Worm (Caenorhabditis elegans): ENCODE measurements around the gene ccm-2.

ccm-2 gene

DNA sequence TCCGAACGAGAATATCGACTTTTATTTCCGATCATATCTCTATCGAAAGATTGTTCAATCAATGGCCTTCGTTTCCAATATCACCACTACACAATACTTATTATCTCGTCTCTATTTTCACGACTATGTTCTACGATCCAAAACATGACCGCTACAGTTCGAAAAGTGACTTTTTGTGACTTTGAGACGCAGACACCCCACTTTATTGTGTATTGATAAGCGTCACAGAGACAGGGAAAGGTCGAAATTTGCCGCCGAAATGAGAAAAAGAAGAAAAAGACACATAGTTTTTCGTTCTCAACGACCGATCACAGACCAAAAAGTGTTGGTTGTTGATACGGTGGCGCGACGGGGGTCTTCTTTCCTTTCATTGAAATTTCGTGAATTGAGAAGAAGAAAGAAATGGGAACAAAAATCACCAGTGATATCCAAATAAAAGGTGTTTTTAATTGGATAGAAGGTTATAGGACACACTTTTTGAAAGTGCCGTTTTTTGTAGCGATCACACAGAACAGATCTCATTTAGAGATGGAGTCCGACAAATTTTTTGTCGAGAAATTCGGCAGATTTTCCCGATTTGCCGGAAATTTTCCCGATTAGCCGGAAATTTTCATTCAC, 25.0 kb downstream of the ccm-2 start:
- TF ChIP-seq blmp-1 (tag; optimal IDR thresholded peaks at IDR 0.05) (no peak), drap-1 (GFP tag; optimal IDR thresholded peaks at IDR 0.05) (no peak), nhr-76 (tag; optimal IDR thresholded peaks at IDR 0.05) (no peak), ces-1 (GFP tag; optimal IDR thresholded peaks at IDR 0.05) (no peak), lin-32 (GFP tag; optimal IDR thresholded peaks at IDR 0.05) (no peak), tbx-8 (GFP tag; optimal IDR thresholded peaks at IDR 0.05) (no peak), ceh-83 (GFP tag; optimal IDR thresholded peaks at IDR 0.05) (no peak), sptf-1 (tag; optimal IDR thresholded peaks at IDR 0.05) (no peak), mep-1 (tag; optimal IDR thresholded peaks at IDR 0.05) (no peak), ceh-39 (tag; optimal IDR thresholded peaks at IDR 0.05) (no peak), lsy-2 (tag; optimal IDR thresholded peaks at IDR 0.05) (no peak), elt-1 (tag; optimal IDR thresholded peaks at IDR 0.05; ENCODE audit: borderline replicate concordance, insufficient read depth) (no peak)

ce11 chrIV:1860965-1861364, 26.5 kb downstream of the ccm-2 start:
- TF ChIP-seq sptf-1 (tag; optimal IDR thresholded peaks at IDR 0.05) (no peak), unc-39 (tag; optimal IDR thresholded peaks at IDR 0.05) (no peak), lin-32 (GFP tag; optimal IDR thresholded peaks at IDR 0.05) (no peak), sem-2 (GFP tag; optimal IDR thresholded peaks at IDR 0.05) (no peak), ztf-11 (tag; optimal IDR thresholded peaks at IDR 0.05) (no peak), ham-2 (GFP tag; optimal IDR thresholded peaks at IDR 0.05) (no peak), hlh-1 (tag; optimal IDR thresholded peaks at IDR 0.05) (no peak), mls-2 (tag; optimal IDR thresholded peaks at IDR 0.05) (no peak), ceh-83 (GFP tag; optimal IDR thresholded peaks at IDR 0.05) (no peak), unc-120 (tag; optimal IDR thresholded peaks at IDR 0.05; ENCODE audit: poor library complexity, severe bottlenecking) (no peak)

- no peak for TF ChIP-seq ceh-43 (GFP tag; optimal IDR thresholded peaks at IDR 0.05)
- no peak for TF ChIP-seq unc-120 (tag; optimal IDR thresholded peaks at IDR 0.05; ENCODE audit: poor library complexity, severe bottlenecking)
- TF ChIP-seq sem-2 (GFP tag; optimal IDR thresholded peaks at IDR 0.05) = no peak
- no peak for TF ChIP-seq unc-62 (GFP tag; optimal IDR thresholded peaks at IDR 0.05)
- no peak for TF ChIP-seq lsy-2 (tag; optimal IDR thresholded peaks at IDR 0.05)
- no peak for TF ChIP-seq flh-1 (GFP tag; optimal IDR thresholded peaks at IDR 0.05)
- TF ChIP-seq ceh-83 (GFP tag; optimal IDR thresholded peaks at IDR 0.05) = no peak
- TF ChIP-seq blmp-1 (tag; optimal IDR thresholded peaks at IDR 0.05) = no peak
- no peak for TF ChIP-seq hlh-1 (tag; optimal IDR thresholded peaks at IDR 0.05)
- TF ChIP-seq zip-8 (tag; optimal IDR thresholded peaks at IDR 0.05) = no peak
- no peak for TF ChIP-seq sptf-1 (tag; optimal IDR thresholded peaks at IDR 0.05)
- TF ChIP-seq drap-1 (GFP tag; optimal IDR thresholded peaks at IDR 0.05) = no peak
- TF ChIP-seq elt-1 (tag; optimal IDR thresholded peaks at IDR 0.05; ENCODE audit: borderline replicate concordance, insufficient read depth) = no peak
- no peak for TF ChIP-seq nhr-28 (tag; optimal IDR thresholded peaks at IDR 0.05)
- TF ChIP-seq mls-2 (tag; optimal IDR thresholded peaks at IDR 0.05) = no peak
- TF ChIP-seq lin-13 (tag; optimal IDR thresholded peaks at IDR 0.05) = no peak
- TF ChIP-seq mep-1 (tag; optimal IDR thresholded peaks at IDR 0.05) = no peak
- TF ChIP-seq ceh-39 (tag; optimal IDR thresholded peaks at IDR 0.05) = no peak
- TF ChIP-seq ztf-11 (tag; optimal IDR thresholded peaks at IDR 0.05) = no peak
- TF ChIP-seq ham-2 (GFP tag; optimal IDR thresholded peaks at IDR 0.05) = no peak
Measured at ce11 chrIV:1862655-1863054, 28.2 kb downstream of the ccm-2 start.

DNA sequence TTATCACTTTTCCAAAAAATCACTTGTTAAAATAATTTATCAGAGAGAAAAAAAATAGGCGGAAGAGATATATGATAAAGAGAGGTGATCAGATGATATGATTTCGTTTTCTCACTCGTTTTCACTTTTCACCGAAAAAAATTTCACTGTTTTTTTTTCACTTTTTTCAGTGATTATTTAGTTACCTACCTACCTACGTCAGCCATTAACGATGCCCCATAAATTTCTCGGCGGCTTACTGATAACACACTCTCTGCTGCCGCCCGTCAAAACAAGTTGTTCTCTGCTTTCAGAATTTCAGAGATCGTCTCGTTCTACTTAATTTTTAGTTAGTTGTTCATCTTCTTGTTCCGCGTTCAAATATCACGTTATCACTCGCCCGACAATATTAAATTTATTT, 32.4 kb downstream of the ccm-2 start:
- TF ChIP-seq sem-2 (GFP tag; optimal IDR thresholded peaks at IDR 0.05) (no peak), snpc-4 (tag; optimal IDR thresholded peaks at IDR 0.05) (no peak), unc-39 (tag; optimal IDR thresholded peaks at IDR 0.05) (no peak), elt-3 (tag; optimal IDR thresholded peaks at IDR 0.05) (no peak), lsy-2 (tag; optimal IDR thresholded peaks at IDR 0.05) (no peak), ceh-43 (GFP tag; optimal IDR thresholded peaks at IDR 0.05) (no peak), blmp-1 (tag; optimal IDR thresholded peaks at IDR 0.05) (no peak), cnd-1 (tag; optimal IDR thresholded peaks at IDR 0.05) (no peak), pha-4 (tag; optimal IDR thresholded peaks at IDR 0.05) (no peak), drap-1 (GFP tag; optimal IDR thresholded peaks at IDR 0.05) (no peak), lin-32 (GFP tag; optimal IDR thresholded peaks at IDR 0.05) (no peak), elt-1 (tag; optimal IDR thresholded peaks at IDR 0.05; ENCODE audit: borderline replicate concordance, insufficient read depth) (no peak), ceh-39 (tag; optimal IDR thresholded peaks at IDR 0.05) (no peak), mep-1 (tag; optimal IDR thresholded peaks at IDR 0.05) (no peak), sptf-1 (tag; optimal IDR thresholded peaks at IDR 0.05) (no peak), mab-5 (tag; optimal IDR thresholded peaks at IDR 0.05) (no peak), ceh-83 (GFP tag; optimal IDR thresholded peaks at IDR 0.05) (no peak), M03D4.4 (tag; optimal IDR thresholded peaks at IDR 0.05) (no peak), nhr-2 (tag; optimal IDR thresholded peaks at IDR 0.05) (no peak), nhr-237 (tag; optimal IDR thresholded peaks at IDR 0.05) (no peak)

Data from whole organism, mixed stage, embryonic.